Fruit fly (Drosophila melanogaster) whole organism, pupa: ENCODE results near the gene CG45099.
A peak's percentile ranks its signal among the peaks of the same experiment; 100 is the strongest.

Experiments
- CG10348 ChIP-seq: fragments of 200-800 bp; sonication (Bioruptor generic); IDR thresholded peaks from 2 replicates; pipeline ENCODE4 v1.3.6; 2022; ENCODE audit warnings: missing biosample characterization, missing genetic modification characterization
- CG12605 ChIP-seq: fragments of 200-800 bp; sonication (Bioruptor generic); IDR thresholded peaks from 2 replicates; pipeline ENCODE4 v1.3.6; 2022; ENCODE audit warnings: missing biosample characterization, missing genetic modification characterization
- CG13204 ChIP-seq: fragments of 200-800 bp; sonication (Bioruptor generic); optimal IDR thresholded peaks from 2 replicates; lab custom pipeline; 2018; ENCODE audit warnings: missing biosample characterization, mild to moderate bottlenecking, missing genetic modification characterization, moderate library complexity
- CG14655 ChIP-seq: fragments of 200-800 bp; sonication (Bioruptor generic); optimal IDR thresholded peaks from 3 replicates; lab custom pipeline; 2017; ENCODE audit warnings: mild to moderate bottlenecking, missing biosample characterization, missing genetic modification reagents, missing genetic modification characterization
- CG15710 ChIP-seq: fragments of 200-800 bp; sonication (Bioruptor generic); optimal IDR thresholded peaks from 2 replicates; lab custom pipeline; 2018; ENCODE audit warnings: missing biosample characterization, mild to moderate bottlenecking, missing genetic modification characterization, moderate library complexity
- CG17806 ChIP-seq: fragments of 200-800 bp; sonication (Bioruptor generic); optimal IDR thresholded peaks from 2 replicates; lab custom pipeline; 2018; ENCODE audit warnings: missing biosample characterization, mild to moderate bottlenecking, missing genetic modification characterization, moderate library complexity
- CG32121 ChIP-seq: fragments of 200-800 bp; sonication (Bioruptor generic); IDR thresholded peaks from 2 replicates; pipeline ENCODE4 v1.3.6; 2022; ENCODE audit warnings: missing biosample characterization, missing genetic modification characterization
- CG34367 ChIP-seq: fragments of 200-800 bp; sonication (Bioruptor generic); optimal IDR thresholded peaks from 2 replicates; lab custom pipeline; 2018; ENCODE audit warnings: missing biosample characterization, mild to moderate bottlenecking, missing genetic modification characterization
- CG4496 ChIP-seq: fragments of 200-800 bp; sonication (Bioruptor generic); IDR thresholded peaks from 3 replicates; pipeline ENCODE4 v1.3.6; 2022; ENCODE audit warnings: missing biosample characterization, missing genetic modification characterization
- CG8159 ChIP-seq: fragments of 200-800 bp; sonication (Bioruptor generic); optimal IDR thresholded peaks from 3 replicates; lab custom pipeline; 2018; ENCODE audit warnings: missing biosample characterization, mild to moderate bottlenecking, missing genetic modification characterization, moderate library complexity
- CG8301 ChIP-seq: fragments of 200-800 bp; sonication (Bioruptor generic); optimal IDR thresholded peaks from 2 replicates; lab custom pipeline; 2018; ENCODE audit warnings: missing biosample characterization, mild to moderate bottlenecking, missing genetic modification characterization
- CG9948 ChIP-seq: fragments of 200-800 bp; sonication (Bioruptor generic); optimal IDR thresholded peaks from 2 replicates; lab custom pipeline; 2018; ENCODE audit warnings: missing biosample characterization, mild to moderate bottlenecking, missing genetic modification characterization, moderate library complexity
- D1 ChIP-seq: fragments of 200-800 bp; sonication (Bioruptor generic); optimal IDR thresholded peaks from 2 replicates; lab custom pipeline; 2018; ENCODE audit warnings: missing biosample characterization, mild to moderate bottlenecking, missing genetic modification characterization, moderate library complexity
- EcR ChIP-seq: fragments of 200-800 bp; sonication (Bioruptor generic); optimal IDR thresholded peaks from 3 replicates; lab custom pipeline; 2019; ENCODE audit warnings: missing biosample characterization, missing genetic modification characterization, mild to moderate bottlenecking, moderate library complexity, missing genetic modification reagents
- Ets98B ChIP-seq: fragments of 200-800 bp; sonication (Bioruptor generic); IDR thresholded peaks from 2 replicates; pipeline ENCODE4 v1.3.6; 2022; ENCODE audit warnings: missing biosample characterization, missing genetic modification characterization
- Pif1A ChIP-seq: fragments of 200-800 bp; sonication (Bioruptor generic); optimal IDR thresholded peaks from 3 replicates; lab custom pipeline; 2016; ENCODE audit warnings: missing biosample characterization, missing genetic modification characterization
- Pif1B ChIP-seq: fragments of 200-800 bp; sonication (Bioruptor generic); optimal IDR thresholded peaks from 3 replicates; lab custom pipeline; 2016; ENCODE audit warnings: missing biosample characterization, missing genetic modification characterization
- Snoo ChIP-seq: fragments of 200-800 bp; sonication (Bioruptor generic); optimal IDR thresholded peaks from 3 replicates; lab custom pipeline; 2017; ENCODE audit warnings: missing biosample characterization, mild to moderate bottlenecking, missing genetic modification characterization, inconsistent platforms
- fd96Ca ChIP-seq: fragments of 200-800 bp; sonication (Bioruptor generic); IDR thresholded peaks from 3 replicates; pipeline ENCODE4 v1.3.6; 2022; ENCODE audit warnings: missing biosample characterization, missing genetic modification characterization
- gl ChIP-seq: fragments of 200-800 bp; sonication (Bioruptor generic); optimal IDR thresholded peaks from 2 replicates; lab custom pipeline; 2018; ENCODE audit warnings: missing biosample characterization, mild to moderate bottlenecking, missing genetic modification characterization
- rn ChIP-seq: fragments of 200-800 bp; sonication (Bioruptor generic); IDR thresholded peaks from 2 replicates; pipeline ENCODE4 v1.3.6; 2022; ENCODE audit warnings: missing biosample characterization, missing genetic modification characterization

CG45099 gene

dm6 chr3R:22044443-22044970 lies 10.4 kb upstream of the CG45099 start:
- TF ChIP-seq CG10348 (GFP tag; lab: Robert Waterston, UW) (no peak), EcR (no peak), CG13204 (GFP tag; lab: Kevin White, UChicago) (no peak), CG34367 (no peak), rn (no peak)

dm6 chr3R:22043748-22044402 lies 9.8 kb upstream of the CG45099 start:
- TF ChIP-seq EcR (peak; percentile 97), CG4496 (GFP tag; lab: Robert Waterston, UW) (no peak), Snoo (tag; lab: Kevin White, UChicago) (no peak), D1 (tag; lab: Kevin White, UChicago) (peak; percentile 19), fd96Ca (0 out of 3 replicates have a peak, but pooled peaks have one; percentile 7), CG10348 (GFP tag; lab: Robert Waterston, UW) (no peak), CG14655 (GFP tag; lab: Kevin White, UChicago) (no peak), CG13204 (GFP tag; lab: Kevin White, UChicago) (peak; percentile 7)
- TF ChIP-seq, all 21 proteins: peak for 4

dm6 chr3R:22042982-22043381 lies 8.9 kb upstream of the CG45099 start:
- TF ChIP-seq EcR (no peak), gl (tag; lab: Kevin White, UChicago) (no peak), CG12605 (GFP tag; lab: Robert Waterston, UW) (0 out of 2 replicates have a peak, but pooled peaks have one; percentile 20), CG8301 (tag; lab: Kevin White, UChicago) (no peak)

dm6 chr3R:22042283-22042875 lies 8.3 kb upstream of the CG45099 start:
- TF ChIP-seq EcR: peak; percentile 35
- TF ChIP-seq fd96Ca: no peak
- TF ChIP-seq, all 21 proteins: peak for 1

dm6 chr3R:22041625-22042282 lies 7.7 kb upstream of the CG45099 start, which contains the start of gene how:
Gene how (plus strand): TSS chr3R:22042191.
- TF ChIP-seq Pif1A (GFP tag; lab: Kevin White, UChicago) (peak; percentile 33), CG13204 (GFP tag; lab: Kevin White, UChicago) (no peak), gl (tag; lab: Kevin White, UChicago) (no peak), EcR (no peak), CG15710 (tag; lab: Kevin White, UChicago) (peak; percentile 13), Ets98B (GFP tag; lab: Robert Waterston, UW) (no peak), Snoo (tag; lab: Kevin White, UChicago) (peak; percentile 16), Pif1B (GFP tag; lab: Kevin White, UChicago) (peak; percentile 40), fd96Ca (peak; percentile 5; the same call in 1 of the 3 replicates)

dm6 chr3R:22040400-22040799 lies 6.3 kb upstream of the CG45099 start:
- TF ChIP-seq gl (tag; lab: Kevin White, UChicago) (no peak), CG12605 (GFP tag; lab: Robert Waterston, UW) (no peak), CG14655 (GFP tag; lab: Kevin White, UChicago) (no peak), CG15710 (tag; lab: Kevin White, UChicago) (no peak), CG32121 (no peak)

dm6 chr3R:22039480-22039879 lies 5.4 kb upstream of the CG45099 start:
- TF ChIP-seq Snoo (tag; lab: Kevin White, UChicago) (peak; percentile 57), CG10348 (GFP tag; lab: Robert Waterston, UW) (no peak), CG4496 (GFP tag; lab: Robert Waterston, UW) (peak; percentile 92), Ets98B (GFP tag; lab: Robert Waterston, UW) (peak; percentile 90), fd96Ca (peak; percentile 89), rn (peak; percentile 66), CG12605 (GFP tag; lab: Robert Waterston, UW) (peak; percentile 85), Pif1B (GFP tag; lab: Kevin White, UChicago) (no peak), CG8301 (tag; lab: Kevin White, UChicago) (no peak), EcR (no peak), CG8159 (tag; lab: Kevin White, UChicago) (no peak), gl (tag; lab: Kevin White, UChicago) (no peak), CG34367 (no peak), CG13204 (GFP tag; lab: Kevin White, UChicago) (no peak), Pif1A (GFP tag; lab: Kevin White, UChicago) (no peak), CG17806 (tag; lab: Kevin White, UChicago) (peak; percentile 37), CG9948 (peak; percentile 31), D1 (tag; lab: Kevin White, UChicago) (no peak), CG15710 (tag; lab: Kevin White, UChicago) (peak; percentile 49), CG32121 (peak; percentile 90), CG14655 (GFP tag; lab: Kevin White, UChicago) (no peak)
